Worm (Caenorhabditis elegans): ENCODE data around the gene T27E4.1.

ce11 chrV:9056253-9056652 lies 35.9 kb upstream of the T27E4.1 start, which contains the start of gene C25E10.10:
- TF ChIP-seq ztf-28 (GFP tag; IDR thresholded peaks at IDR 0.05), result no peak
- TF ChIP-seq F33H1.4 (GFP tag; IDR thresholded peaks at IDR 0.05), result no peak
- no peak for TF ChIP-seq xnd-1 (tag; optimal IDR thresholded peaks at IDR 0.05)
- no peak for TF ChIP-seq repo-1 (tag; optimal IDR thresholded peaks at IDR 0.05)

Data from whole organism, young adult.